Worm (Caenorhabditis elegans): ENCODE data around the gene T24E12.11.
A peak's percentile ranks its signal among the peaks of the same experiment; 100 is the strongest.

The T24E12.11 gene

DNA sequence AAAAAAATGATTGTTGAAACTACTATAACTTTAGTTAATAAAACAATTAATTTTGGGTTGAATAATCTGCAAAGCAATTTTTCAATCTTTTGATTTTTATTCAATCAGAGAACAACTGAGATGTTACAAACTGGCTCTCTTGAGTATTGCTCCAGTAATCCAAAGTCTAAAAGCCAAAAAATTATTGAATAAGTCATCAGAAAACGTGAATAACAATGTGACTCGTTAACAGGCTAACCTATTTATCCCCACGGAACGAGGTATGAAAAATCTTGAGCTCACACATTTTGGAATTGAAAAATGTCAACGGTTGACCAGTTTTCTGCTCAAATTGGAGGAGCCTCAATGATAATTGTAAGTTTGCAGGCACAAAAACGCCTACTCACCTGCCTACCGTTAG lies 21.9 kb downstream of the T24E12.11 start, which contains the start of gene srx-111:
srx-111 (plus strand) TSS at position 301 of the 400 bp plus-strand sequence.
- TF ChIP-seq fkh-2 (tag; optimal IDR thresholded peaks at IDR 0.05), result no peak
- TF ChIP-seq nfya-1 (tag; optimal IDR thresholded peaks at IDR 0.05; ENCODE audit: insufficient read depth), result no peak
- TF ChIP-seq pqm-1 (tag; optimal IDR thresholded peaks at IDR 0.05), result no peak
- TF ChIP-seq ceh-28 (tag; optimal IDR thresholded peaks at IDR 0.05), result no peak
- no peak for TF ChIP-seq nhr-28 (tag; optimal IDR thresholded peaks at IDR 0.05)
- no peak for TF ChIP-seq hmg-11 (tag; optimal IDR thresholded peaks at IDR 0.05)
- no peak for TF ChIP-seq ceh-9 (tag; optimal IDR thresholded peaks at IDR 0.05)
- TF ChIP-seq fkh-10 (GFP tag; optimal IDR thresholded peaks at IDR 0.05), result no peak

DNA sequence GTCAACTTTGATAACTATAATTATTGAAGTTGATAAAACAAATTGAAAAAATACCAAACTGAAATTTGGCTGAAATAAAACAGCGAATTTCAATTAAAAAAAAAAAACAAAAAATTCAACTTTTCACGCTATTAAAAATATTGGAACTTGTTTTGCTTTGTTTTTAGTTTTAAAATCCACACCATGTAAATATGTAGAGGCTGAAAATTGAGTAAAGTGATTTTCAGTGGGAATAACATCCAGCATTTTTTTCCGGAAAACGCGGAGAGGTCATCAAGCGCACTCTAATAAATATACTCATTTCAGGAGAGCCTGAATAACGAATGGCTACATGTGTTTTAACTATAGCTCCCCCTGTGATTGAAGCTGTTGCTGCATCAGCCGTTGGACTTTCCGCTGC lies 25.8 kb downstream of the T24E12.11 start, which contains the start of gene rcd-1:
rcd-1 (plus strand) TSS at position 301 of the 400 bp plus-strand sequence.
- no peak for TF ChIP-seq unc-39 (tag; optimal IDR thresholded peaks at IDR 0.05)

- TF ChIP-seq nhr-23 (tag; optimal IDR thresholded peaks at IDR 0.05), result no peak
- no peak for TF ChIP-seq mdl-1 (tag; optimal IDR thresholded peaks at IDR 0.05)
- TF ChIP-seq pha-4 (tag; optimal IDR thresholded peaks at IDR 0.05), result no peak
- TF ChIP-seq R02D3.7 (tag; optimal IDR thresholded peaks at IDR 0.05), result no peak
- no peak for TF ChIP-seq ztf-11 (tag; optimal IDR thresholded peaks at IDR 0.05)
- TF ChIP-seq ama-1 (optimal IDR thresholded peaks at IDR 0.05), result no peak
- TF ChIP-seq snpc-4 (tag; optimal IDR thresholded peaks at IDR 0.05), result no peak
- TF ChIP-seq eor-1 (tag; optimal IDR thresholded peaks at IDR 0.05), result no peak
- no peak for TF ChIP-seq nhr-43 (tag; optimal IDR thresholded peaks at IDR 0.05; ENCODE audit: poor library complexity, severe bottlenecking)
These were observed 27.2 kb downstream of the T24E12.11 start, which contains the start of gene sdz-11 for ce11 chrII:3752184-3752583. Gene sdz-11, minus strand, starts transcription at chrII:3752284.

DNA sequence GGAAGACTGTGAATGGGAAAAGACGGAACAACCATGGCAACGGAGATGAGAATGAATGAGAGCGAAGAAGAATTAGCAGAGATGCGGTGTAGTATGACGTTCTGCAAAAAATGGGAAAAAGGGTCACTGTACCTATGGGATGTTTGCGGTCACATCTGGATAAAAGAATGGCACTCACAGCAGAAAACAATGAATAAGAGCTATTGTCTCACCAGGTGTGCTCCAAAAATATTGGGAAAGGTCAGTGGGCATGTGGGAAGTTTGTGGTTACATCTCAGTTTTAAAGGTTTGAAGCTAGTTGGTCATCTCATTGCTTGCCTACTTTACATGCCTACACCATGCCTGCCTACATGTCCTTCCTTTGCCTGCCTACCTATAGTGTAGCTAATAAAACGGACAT lies 28.7 kb downstream of the T24E12.11 start, which contains the start of gene fbxb-91:
fbxb-91 (minus strand) TSS at position 101 of the 400 bp plus-strand sequence.
- TF ChIP-seq nhr-76 (tag; optimal IDR thresholded peaks at IDR 0.05) (no peak), skn-1 (tag; optimal IDR thresholded peaks at IDR 0.05) (no peak), mml-1 (tag; optimal IDR thresholded peaks at IDR 0.05) (no peak), nhr-28 (tag; optimal IDR thresholded peaks at IDR 0.05) (no peak), eor-1 (tag; optimal IDR thresholded peaks at IDR 0.05) (no peak), unc-62 (GFP tag; optimal IDR thresholded peaks at IDR 0.05) (no peak), ama-1 (optimal IDR thresholded peaks at IDR 0.05) (no peak), ztf-4 (tag; optimal IDR thresholded peaks at IDR 0.05) (no peak)

ce11 chrII:3748719-3749118 lies 30.6 kb downstream of the T24E12.11 start, which contains the start of gene fbxb-90:
Gene fbxb-90, minus strand, starts transcription at chrII:3748819.
- TF ChIP-seq fos-1 (tag; optimal IDR thresholded peaks at IDR 0.05), result no peak
- no peak for TF ChIP-seq hmg-11 (tag; optimal IDR thresholded peaks at IDR 0.05)

- TF ChIP-seq ZK546.5 (tag; optimal IDR thresholded peaks at IDR 0.05), result no peak
- no peak for TF ChIP-seq unc-62 (GFP tag; optimal IDR thresholded peaks at IDR 0.05)
- TF ChIP-seq fkh-10 (GFP tag; optimal IDR thresholded peaks at IDR 0.05), result no peak
- TF ChIP-seq ceh-9 (tag; optimal IDR thresholded peaks at IDR 0.05), result no peak
- TF ChIP-seq egl-27 (tag; optimal IDR thresholded peaks at IDR 0.05), result no peak
- TF ChIP-seq ztf-4 (tag; optimal IDR thresholded peaks at IDR 0.05), result no peak
- TF ChIP-seq nhr-43 (tag; optimal IDR thresholded peaks at IDR 0.05; ENCODE audit: poor library complexity, severe bottlenecking), result no peak
- TF ChIP-seq nhr-237 (tag; optimal IDR thresholded peaks at IDR 0.05), result no peak
These were observed 32.0 kb downstream of the T24E12.11 start, which contains the start of gene fbxb-92 for ce11 chrII:3747405-3747804. Gene fbxb-92, minus strand, starts transcription at chrII:3747505.

ce11 chrII:3743684-3744200 lies 35.6 kb downstream of the T24E12.11 start, which contains the start of gene nta-1:
Gene nta-1, minus strand, starts transcription at chrII:3743814.
- TF ChIP-seq pqm-1 (tag; optimal IDR thresholded peaks at IDR 0.05) (peak; percentile 51), nhr-67 (tag; optimal IDR thresholded peaks at IDR 0.05) (no peak), pha-4 (tag; optimal IDR thresholded peaks at IDR 0.05) (peak; percentile 76), elt-2 (tag; optimal IDR thresholded peaks at IDR 0.05) (peak; percentile 24)

Data from whole organism, L3 larva.